Fruit fly (Drosophila melanogaster) whole organism, prepupa: ENCODE data around the gene CG32266.

Experiments
- CG31627 ChIP-seq: fragments of 200-800 bp; sonication (Bioruptor generic); optimal IDR thresholded peaks from 3 replicates; lab custom pipeline; 2016; ENCODE audit warnings: missing biosample characterization, missing genetic modification characterization
- CG7368 ChIP-seq: fragments of 200-800 bp; sonication (Bioruptor generic); optimal IDR thresholded peaks from 3 replicates; lab custom pipeline; 2016; ENCODE audit warnings: missing biosample characterization, missing genetic modification characterization
- Eip93F ChIP-seq: fragments of 200-800 bp; sonication (Bioruptor generic); optimal IDR thresholded peaks from 2 replicates; lab custom pipeline; 2016; ENCODE audit warnings: missing biosample characterization, mild to moderate bottlenecking, missing genetic modification characterization
- Met ChIP-seq: fragments of 200-800 bp; sonication (Bioruptor generic); optimal IDR thresholded peaks from 3 replicates; lab custom pipeline; 2016; ENCODE audit warnings: missing biosample characterization, missing genetic modification characterization
- OdsH ChIP-seq: fragments of 200-800 bp; sonication (Bioruptor generic); optimal IDR thresholded peaks from 3 replicates; lab custom pipeline; 2016; ENCODE audit warnings: missing biosample characterization, missing genetic modification characterization
- fd85E ChIP-seq: fragments of 200-800 bp; sonication (Bioruptor generic); optimal IDR thresholded peaks from 3 replicates; lab custom pipeline; 2016; ENCODE audit warnings: missing biosample characterization, missing genetic modification characterization

- TF ChIP-seq fd85E (GFP tag; lab: Kevin White, UChicago) (no peak), Eip93F (GFP tag; lab: Kevin White, UChicago) (no peak), CG7368 (GFP tag; lab: Kevin White, UChicago) (no peak), Met (GFP tag; lab: Kevin White, UChicago) (peak; percentile 33), OdsH (GFP tag; lab: Kevin White, UChicago) (peak; percentile 18), CG31627 (peak; percentile 58)
Observed at dm6 chr3L:3770823-3771222, 19.8 kb upstream of the CG32266 start.
